Worm (Caenorhabditis elegans) whole organism, mixed stage, embryonic: ENCODE results near the gene C47E12.14.
A peak's percentile ranks its signal among the peaks of the same experiment; 100 is the strongest.

Experiments used
- M03D4.4 ChIP-seq: sonication (generic microtip); optimal IDR thresholded peaks from 2 replicates; lab custom pipeline; 2017; ENCODE audit warnings: mild to moderate bottlenecking, missing genetic modification characterization, missing compliant biosample characterization
- blmp-1 ChIP-seq: fragments of 150-350 bp; optimal IDR thresholded peaks from 2 replicates; lab custom pipeline; 2014; ENCODE audit warnings: missing biosample characterization, missing genetic modification characterization
- ceh-39 ChIP-seq: fragments of 150-350 bp; optimal IDR thresholded peaks from 2 replicates; lab custom pipeline; 2014; ENCODE audit warnings: missing biosample characterization, missing genetic modification characterization
- ceh-43 ChIP-seq: fragments of 200-800 bp; sonication (Bioruptor generic); optimal IDR thresholded peaks from 2 replicates; lab custom pipeline; 2018; ENCODE audit warnings: mild to moderate bottlenecking, missing genetic modification characterization, moderate library complexity, missing compliant biosample characterization
- ceh-83 ChIP-seq: fragments of 200-800 bp; sonication (Bioruptor generic); optimal IDR thresholded peaks from 2 replicates; lab custom pipeline; 2018; ENCODE audit warnings: mild to moderate bottlenecking, missing genetic modification characterization, missing compliant biosample characterization
- ces-1 ChIP-seq: fragments of 150-350 bp; optimal IDR thresholded peaks from 2 replicates; lab custom pipeline; 2014; ENCODE audit warnings: missing biosample characterization, missing genetic modification reagents, missing genetic modification characterization
- cnd-1 ChIP-seq: fragments of 200-800 bp; sonication (Bioruptor generic); optimal IDR thresholded peaks from 2 replicates; lab custom pipeline; 2018; ENCODE audit warnings: mild to moderate bottlenecking, missing genetic modification characterization, missing compliant biosample characterization
- drap-1 ChIP-seq: fragments of 200-800 bp; sonication (Bioruptor generic); optimal IDR thresholded peaks from 3 replicates; lab custom pipeline; 2018; ENCODE audit warnings: mild to moderate bottlenecking, missing genetic modification characterization, missing compliant biosample characterization
- elt-1 ChIP-seq: sonication (generic microtip); optimal IDR thresholded peaks from 2 replicates; lab custom pipeline; 2017; ENCODE audit warnings: missing genetic modification characterization, mild to moderate bottlenecking, missing compliant biosample characterization, antibody characterized with exemption, moderate library complexity, borderline replicate concordance; ENCODE audit not compliant: insufficient read depth
- flh-1 ChIP-seq: fragments of 200-800 bp; sonication (Bioruptor generic); optimal IDR thresholded peaks from 2 replicates; lab custom pipeline; 2018; ENCODE audit warnings: mild to moderate bottlenecking, missing genetic modification characterization, moderate library complexity, missing compliant biosample characterization
- ham-2 ChIP-seq: fragments of 200-800 bp; sonication (Bioruptor generic); optimal IDR thresholded peaks from 2 replicates; lab custom pipeline; 2018; ENCODE audit warnings: mild to moderate bottlenecking, missing genetic modification characterization, missing compliant biosample characterization
- hlh-1 ChIP-seq: fragments of 150-350 bp; optimal IDR thresholded peaks from 2 replicates; lab custom pipeline; 2014; ENCODE audit warnings: missing biosample characterization, missing genetic modification reagents, missing genetic modification characterization
- lin-13 ChIP-seq: fragments of 150-350 bp; optimal IDR thresholded peaks from 2 replicates; lab custom pipeline; 2014; ENCODE audit warnings: missing biosample characterization, missing genetic modification characterization
- lin-32 ChIP-seq: fragments of 200-800 bp; sonication (Bioruptor generic); optimal IDR thresholded peaks from 2 replicates; lab custom pipeline; 2018; ENCODE audit warnings: mild to moderate bottlenecking, missing genetic modification characterization, missing compliant biosample characterization
- lsy-2 ChIP-seq: fragments of 150-350 bp; optimal IDR thresholded peaks from 2 replicates; lab custom pipeline; 2014; ENCODE audit warnings: missing biosample characterization, missing genetic modification characterization
- mab-5 ChIP-seq: fragments of 150-350 bp; optimal IDR thresholded peaks from 2 replicates; lab custom pipeline; 2014; ENCODE audit warnings: missing biosample characterization, missing genetic modification characterization
- mep-1 ChIP-seq: fragments of 150-350 bp; optimal IDR thresholded peaks from 2 replicates; lab custom pipeline; 2017; ENCODE audit warnings: missing biosample characterization, missing genetic modification reagents, missing genetic modification characterization, inconsistent platforms
- nhr-12 ChIP-seq: fragments of 150-350 bp; optimal IDR thresholded peaks from 2 replicates; lab custom pipeline; 2014; ENCODE audit warnings: missing biosample characterization, missing genetic modification characterization
- nhr-2 ChIP-seq: fragments of 150-350 bp; optimal IDR thresholded peaks from 2 replicates; lab custom pipeline; 2014; ENCODE audit warnings: missing biosample characterization, missing genetic modification characterization
- nhr-76 ChIP-seq: sonication (generic microtip); optimal IDR thresholded peaks from 2 replicates; lab custom pipeline; 2017; ENCODE audit warnings: missing biosample characterization, missing genetic modification characterization
- sem-2 ChIP-seq: fragments of 200-800 bp; sonication (Bioruptor generic); optimal IDR thresholded peaks from 2 replicates; lab custom pipeline; 2018; ENCODE audit warnings: mild to moderate bottlenecking, missing genetic modification characterization, missing compliant biosample characterization
- snpc-4 ChIP-seq: fragments of 150-350 bp; optimal IDR thresholded peaks from 2 replicates; lab custom pipeline; 2014; ENCODE audit warnings: missing biosample characterization, missing genetic modification characterization
- sptf-1 ChIP-seq: sonication (generic microtip); optimal IDR thresholded peaks from 2 replicates; lab custom pipeline; 2017; ENCODE audit warnings: mild to moderate bottlenecking, missing genetic modification characterization, moderate library complexity, missing compliant biosample characterization
- tbx-8 ChIP-seq: fragments of 200-800 bp; sonication (Bioruptor generic); optimal IDR thresholded peaks from 2 replicates; lab custom pipeline; 2018; ENCODE audit warnings: mild to moderate bottlenecking, missing genetic modification characterization, moderate library complexity, missing compliant biosample characterization
- unc-120 ChIP-seq: sonication (generic microtip); optimal IDR thresholded peaks from 2 replicates; lab custom pipeline; 2017; ENCODE audit warnings: missing genetic modification characterization, missing compliant biosample characterization; ENCODE audit not compliant: poor library complexity, severe bottlenecking
- unc-62 ChIP-seq: fragments of 150-350 bp; optimal IDR thresholded peaks from 2 replicates; lab custom pipeline; 2014; ENCODE audit warnings: missing biosample characterization, missing genetic modification reagents, missing genetic modification characterization
- zip-8 ChIP-seq: fragments of 150-350 bp; optimal IDR thresholded peaks from 2 replicates; lab custom pipeline; 2014; ENCODE audit warnings: missing biosample characterization, missing genetic modification characterization

C47E12.14 gene

ce11 chrIV:9982226-9982794 lies 6.1 kb upstream of the C47E12.14 start, which contains the start of gene rrp-1:
Gene rrp-1 (minus strand): TSS chrIV:9982276.
- no peak for TF ChIP-seq hlh-1
- no peak for TF ChIP-seq flh-1 (GFP tag; lab: Kevin White, UChicago)
- TF ChIP-seq zip-8 (tag; lab: Kevin White, UChicago) = no peak
- TF ChIP-seq blmp-1 (tag; lab: Kevin White, UChicago) = no peak
- TF ChIP-seq nhr-76 (tag; lab: Kevin White, UChicago) = no peak
- TF ChIP-seq lsy-2 = no peak
- TF ChIP-seq unc-120 (tag; lab: Kevin White, UChicago) = no peak
- TF ChIP-seq ham-2 (GFP tag; lab: Kevin White, UChicago) = no peak

- TF ChIP-seq ceh-39 (tag; lab: Kevin White, UChicago) (no peak), hlh-1 (peak; percentile 83)
Measured at ce11 chrIV:9977602-9978172, 1.5 kb upstream of the C47E12.14 start, which contains the start of gene dhp-2. Gene dhp-2 (plus strand): TSS chrIV:9978122.

- TF ChIP-seq sem-2 (GFP tag; lab: Kevin White, UChicago) (no peak), nhr-12 (tag; lab: Kevin White, UChicago) (no peak), ceh-39 (tag; lab: Kevin White, UChicago) (no peak), ceh-43 (GFP tag; lab: Kevin White, UChicago) (no peak), unc-62 (GFP tag; lab: Kevin White, UChicago) (no peak), sptf-1 (tag; lab: Kevin White, UChicago) (no peak), flh-1 (GFP tag; lab: Kevin White, UChicago) (no peak), nhr-2 (tag; lab: Kevin White, UChicago) (no peak), hlh-1 (no peak), M03D4.4 (tag; lab: Kevin White, UChicago) (no peak), ces-1 (GFP tag; lab: Kevin White, UChicago) (no peak), drap-1 (no peak), cnd-1 (tag; lab: Kevin White, UChicago) (no peak), ceh-83 (GFP tag; lab: Kevin White, UChicago) (no peak), elt-1 (tag; lab: Kevin White, UChicago) (no peak), lin-13 (no peak), mep-1 (tag; lab: Kevin White, UChicago) (no peak)
Measured at ce11 chrIV:9974392-9974791, 1.8 kb downstream of the C47E12.14 start, which contains the start of gene C47E12.9. Gene C47E12.9 (plus strand): TSS chrIV:9974692.

- no peak for TF ChIP-seq lin-32 (GFP tag; lab: Kevin White, UChicago)
- TF ChIP-seq ceh-83 (GFP tag; lab: Kevin White, UChicago) = no peak
- TF ChIP-seq hlh-1 = no peak
- no peak for TF ChIP-seq ham-2 (GFP tag; lab: Kevin White, UChicago)
- TF ChIP-seq sptf-1 (tag; lab: Kevin White, UChicago) = no peak
- TF ChIP-seq unc-120 (tag; lab: Kevin White, UChicago) = no peak
- TF ChIP-seq ceh-39 (tag; lab: Kevin White, UChicago) = no peak
- no peak for TF ChIP-seq M03D4.4 (tag; lab: Kevin White, UChicago)
- TF ChIP-seq snpc-4 (tag; lab: Kevin White, UChicago) = no peak
- TF ChIP-seq blmp-1 (tag; lab: Kevin White, UChicago) = no peak
- no peak for TF ChIP-seq zip-8 (tag; lab: Kevin White, UChicago)
- TF ChIP-seq flh-1 (GFP tag; lab: Kevin White, UChicago) = no peak
- TF ChIP-seq cnd-1 (tag; lab: Kevin White, UChicago) = no peak
- TF ChIP-seq nhr-76 (tag; lab: Kevin White, UChicago) = no peak
Measured at ce11 chrIV:9972629-9973028, 3.6 kb downstream of the C47E12.14 start, which contains the start of the genes C47E12.12 and C47E12.10. Gene C47E12.12 (minus strand): TSS chrIV:9972729. Gene C47E12.10 (plus strand): TSS chrIV:9972800.

ce11 chrIV:9969081-9969480 lies 7.1 kb downstream of the C47E12.14 start, which contains the start of the genes kin-5 and C47E12.11:
Gene kin-5 (minus strand): TSS chrIV:9969181.
Gene C47E12.11 (plus strand): TSS chrIV:9969400.
- TF ChIP-seq nhr-12 (tag; lab: Kevin White, UChicago) (no peak), tbx-8 (GFP tag; lab: Kevin White, UChicago) (no peak), ceh-83 (GFP tag; lab: Kevin White, UChicago) (no peak), blmp-1 (tag; lab: Kevin White, UChicago) (no peak), snpc-4 (tag; lab: Kevin White, UChicago) (no peak), mab-5 (tag; lab: Kevin White, UChicago) (no peak)
